Fruit fly (Drosophila melanogaster): ENCODE measurements around the gene CG42460.

The CG42460 gene

DNA sequence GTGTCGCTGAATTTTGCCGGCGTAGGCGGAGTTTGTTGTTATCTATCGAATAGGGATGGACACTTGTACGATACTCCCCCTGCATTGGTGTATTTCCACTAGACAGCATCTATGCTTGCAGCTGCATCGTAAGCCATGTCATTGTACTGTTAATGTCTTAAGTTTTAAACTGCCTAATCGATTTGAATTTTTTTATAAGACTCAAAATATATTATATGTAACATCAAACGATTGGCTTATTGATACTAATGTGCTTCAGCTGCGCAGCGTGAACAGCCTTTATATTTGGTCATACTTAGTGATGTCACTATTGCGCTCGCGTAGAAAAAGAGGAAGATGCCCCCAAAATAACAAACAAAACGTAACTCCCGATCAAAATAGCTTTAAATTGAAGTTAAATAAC lies 11.6 kb downstream of the CG42460 start, which contains the start of the genes CG9662 and Ptpa (continued):
- TF ChIP-seq CG17361 (GFP tag; IDR thresholded peaks at IDR 0.05): peak; percentile 87; the same call in 2 of the 3 replicates
- peak; percentile 79 for TF ChIP-seq CG2678 (tag; optimal IDR thresholded peaks at IDR 0.05)
- no peak for TF ChIP-seq CG6254 (GFP tag; optimal IDR thresholded peaks at IDR 0.05)
- TF ChIP-seq cas (GFP tag; IDR thresholded peaks at IDR 0.05): peak; percentile 47; the same call in 1 of the 2 replicates
- peak; percentile 46 for TF ChIP-seq D19A (tag; optimal IDR thresholded peaks at IDR 0.05)
- TF ChIP-seq sc (optimal IDR thresholded peaks at IDR 0.05): no peak
- TF ChIP-seq sc (GFP tag; optimal IDR thresholded peaks at IDR 0.05): peak; percentile 58
- peak; percentile 89 for TF ChIP-seq Rfx (GFP tag; IDR thresholded peaks at IDR 0.05)
- peak; percentile 74 for TF ChIP-seq CG8924 (tag; optimal IDR thresholded peaks at IDR 0.05)
- no peak for TF ChIP-seq CG14965 (GFP tag; optimal IDR thresholded peaks at IDR 0.05; ENCODE audit: borderline replicate concordance)
- peak; percentile 60 for TF ChIP-seq Elba2 (GFP tag; optimal IDR thresholded peaks at IDR 0.05)
- TF ChIP-seq zen (tag; optimal IDR thresholded peaks at IDR 0.05): peak; percentile 84
- no peak for TF ChIP-seq CG6765 (GFP tag; optimal IDR thresholded peaks at IDR 0.05)
- peak; percentile 64; the same call in 1 of the 2 replicates for TF ChIP-seq ham (GFP tag; IDR thresholded peaks at IDR 0.05)
- TF ChIP-seq CHES-1-like (GFP tag; optimal IDR thresholded peaks at IDR 0.05): peak; percentile 88
- peak; percentile 45; the same call in 1 of the 2 replicates for TF ChIP-seq Nf-YA (GFP tag; IDR thresholded peaks at IDR 0.05)
- TF ChIP-seq wek (GFP tag; optimal IDR thresholded peaks at IDR 0.05): no peak
- TF ChIP-seq Fer3 (tag; optimal IDR thresholded peaks at IDR 0.05): peak; percentile 65
- peak; percentile 73 for TF ChIP-seq al (GFP tag; IDR thresholded peaks at IDR 0.05)
- TF ChIP-seq Hr51 (GFP tag; optimal IDR thresholded peaks at IDR 0.05): peak; percentile 66 to 80
- TF ChIP-seq z (GFP tag; IDR thresholded peaks at IDR 0.05): no peak
- no peak for TF ChIP-seq pan (optimal IDR thresholded peaks at IDR 0.05)
- peak in 1 of 2 experiments; percentile 77 for TF ChIP-seq pan (GFP tag; optimal IDR thresholded peaks at IDR 0.05 in 1 of 2, IDR thresholded peaks at IDR 0.05 in 1 of 2)
- TF ChIP-seq lab (GFP tag; optimal IDR thresholded peaks at IDR 0.05): peak; percentile 69
- peak; percentile 75 for TF ChIP-seq CG10979 (tag; optimal IDR thresholded peaks at IDR 0.05)
- TF ChIP-seq chn (GFP tag; optimal IDR thresholded peaks at IDR 0.05): peak; percentile 88
- peak; percentile 98 for TF ChIP-seq MBD-R2 (GFP tag; IDR thresholded peaks at IDR 0.05)
- no peak for TF ChIP-seq mirr (GFP tag; optimal IDR thresholded peaks at IDR 0.05)
- TF ChIP-seq CG1529 (GFP tag; optimal IDR thresholded peaks at IDR 0.05): no peak
- TF ChIP-seq yki (optimal IDR thresholded peaks at IDR 0.05): no peak
- no peak for TF ChIP-seq salm (tag; optimal IDR thresholded peaks at IDR 0.05)
- peak; percentile 75 for TF ChIP-seq Atf-2 (GFP tag; optimal IDR thresholded peaks at IDR 0.05)
- TF ChIP-seq Dbx (GFP tag; IDR thresholded peaks at IDR 0.05): peak; percentile 93
- peak; percentile 75; the same call in 1 of the 3 replicates for TF ChIP-seq CG2889 (GFP tag; IDR thresholded peaks at IDR 0.05)
- peak; percentile 85 for TF ChIP-seq stwl (tag; optimal IDR thresholded peaks at IDR 0.05)
- peak; percentile 93 for TF ChIP-seq mam (GFP tag; optimal IDR thresholded peaks at IDR 0.05)
- peak; percentile 89 for TF ChIP-seq CG12391 (tag; optimal IDR thresholded peaks at IDR 0.05)
- peak; percentile 93 for TF ChIP-seq inv (GFP tag; IDR thresholded peaks at IDR 0.05; ENCODE audit: partially characterized antibody)
- peak; percentile 90 for TF ChIP-seq lilli (GFP tag; optimal IDR thresholded peaks at IDR 0.05)
- no peak for TF ChIP-seq nom (GFP tag; optimal IDR thresholded peaks at IDR 0.05)
- TF ChIP-seq zfh1 (GFP tag; IDR thresholded peaks at IDR 0.05): peak; percentile 80
- TF ChIP-seq CG2199 (GFP tag; IDR thresholded peaks at IDR 0.05): no peak
- TF ChIP-seq ranshi (GFP tag; IDR thresholded peaks at IDR 0.05): peak; percentile 90
- TF ChIP-seq Dp (GFP tag; optimal IDR thresholded peaks at IDR 0.05): peak; percentile 35
- peak; percentile 64 for TF ChIP-seq vvl (GFP tag; IDR thresholded peaks at IDR 0.05)
- peak; percentile 80 for TF ChIP-seq CG10267 (tag; optimal IDR thresholded peaks at IDR 0.05)
- peak; percentile 80 for TF ChIP-seq az2 (GFP tag; optimal IDR thresholded peaks at IDR 0.05)
- peak; percentile 64 for TF ChIP-seq CG11247 (GFP tag; IDR thresholded peaks at IDR 0.05)
- TF ChIP-seq Xrp1 (GFP tag; IDR thresholded peaks at IDR 0.05): peak; percentile 77
- TF ChIP-seq lov (optimal IDR thresholded peaks at IDR 0.05): no peak
- 0 out of 3 replicates have a peak, but pooled peaks have one; percentile 43 for TF ChIP-seq lov (GFP tag; IDR thresholded peaks at IDR 0.05)
- TF ChIP-seq CG18619 (GFP tag; optimal IDR thresholded peaks at IDR 0.05): peak; percentile 68
